Fruit fly (Drosophila melanogaster) whole organism, adult: ENCODE data around the gene C3G.

ENCODE experiments used
- CG12768 ChIP-seq: fragments of 200-800 bp; sonication (Bioruptor generic); optimal IDR thresholded peaks from 2 replicates; lab custom pipeline; 2017; ENCODE audit warnings: missing biosample characterization, missing genetic modification characterization, mild to moderate bottlenecking, moderate library complexity, missing genetic modification reagents
- CG14711 ChIP-seq: fragments of 200-800 bp; sonication (Bioruptor generic); optimal IDR thresholded peaks from 2 replicates; lab custom pipeline; 2018; ENCODE audit warnings: missing biosample characterization, mild to moderate bottlenecking, missing genetic modification characterization, moderate library complexity
- CG1620 ChIP-seq: fragments of 200-800 bp; sonication (Bioruptor generic); optimal IDR thresholded peaks from 2 replicates; lab custom pipeline; 2016; ENCODE audit warnings: missing biosample characterization, missing genetic modification characterization
- CG33017 ChIP-seq: fragments of 200-800 bp; sonication (Bioruptor generic); optimal IDR thresholded peaks from 2 replicates; lab custom pipeline; 2018; ENCODE audit warnings: missing biosample characterization, mild to moderate bottlenecking, missing genetic modification characterization, moderate library complexity
- CG5204 ChIP-seq: fragments of 200-800 bp; sonication (Bioruptor generic); optimal IDR thresholded peaks from 2 replicates; lab custom pipeline; 2016; ENCODE audit warnings: missing biosample characterization, missing genetic modification characterization
- CG7045 ChIP-seq: fragments of 200-800 bp; sonication (Bioruptor generic); optimal IDR thresholded peaks from 2 replicates; lab custom pipeline; 2017; ENCODE audit warnings: missing biosample characterization, mild to moderate bottlenecking, missing genetic modification characterization
- Crg-1 ChIP-seq: fragments of 200-800 bp; sonication (Bioruptor generic); optimal IDR thresholded peaks from 2 replicates; lab custom pipeline; 2016; ENCODE audit warnings: missing biosample characterization, missing genetic modification characterization
- Hr96 ChIP-seq: fragments of 200-800 bp; sonication (Bioruptor generic); optimal IDR thresholded peaks from 2 replicates; lab custom pipeline; 2016; ENCODE audit warnings: missing biosample characterization, missing genetic modification characterization
- Mnt ChIP-seq: fragments of 200-800 bp; sonication (Bioruptor generic); optimal IDR thresholded peaks from 2 replicates; lab custom pipeline; 2016; ENCODE audit warnings: missing biosample characterization, mild to moderate bottlenecking, missing genetic modification characterization
- cnc ChIP-seq, 2 experiments: fragments of >200 bp; optimal IDR thresholded peaks; 2 replicates each; lab custom pipeline; 2017
- kay ChIP-seq: fragments of 200-800 bp; sonication (Bioruptor generic); peaks from one replicate; lab custom pipeline; 2016; ENCODE audit warnings: missing biosample characterization, missing genetic modification characterization, borderline replicate concordance
- pad ChIP-seq: fragments of 200-800 bp; sonication (Bioruptor generic); optimal IDR thresholded peaks from 3 replicates; lab custom pipeline; 2017; ENCODE audit warnings: missing biosample characterization, missing genetic modification characterization, mild to moderate bottlenecking, moderate library complexity, missing genetic modification reagents
- tj ChIP-seq: fragments of 200-800 bp; sonication (Bioruptor generic); optimal IDR thresholded peaks from 3 replicates; lab custom pipeline; 2017; ENCODE audit warnings: missing biosample characterization, mild to moderate bottlenecking, missing genetic modification characterization, moderate library complexity

dm6 chrX:6747244-6747643, 56.1 kb downstream of the C3G start, which contains the start of gene CG14439:
- TF ChIP-seq CG5204 (no peak), cnc (optimal IDR thresholded peaks at IDR 0.05; lab: Kevin White, UChicago) (no peak), Mnt (GFP tag; lab: Kevin White, UChicago) (no peak), Crg-1 (GFP tag; lab: Kevin White, UChicago) (no peak), CG1620 (GFP tag; lab: Kevin White, UChicago) (no peak), pad (GFP tag; lab: Kevin White, UChicago) (no peak), Hr96 (no peak), tj (GFP tag; lab: Kevin White, UChicago) (no peak), CG33017 (tag; lab: Kevin White, UChicago) (no peak), CG14711 (tag; lab: Kevin White, UChicago) (no peak), CG12768 (GFP tag; lab: Kevin White, UChicago) (no peak), CG7045 (GFP tag; lab: Kevin White, UChicago) (no peak), kay (GFP tag; lab: Kevin White, UChicago) (no peak)
